Worm (Caenorhabditis elegans) whole organism, midembryonic: ENCODE data around the gene F56H9.9.

ENCODE experiments used
- flt-1 ChIP-seq: fragments of 200-800 bp; sonication (Bioruptor generic); IDR thresholded peaks from 2 replicates; pipeline ENCODE4 v1.3.6; 2022; ENCODE audit warnings: missing genetic modification characterization, missing compliant biosample characterization
- klf-2 ChIP-seq: fragments of 200-800 bp; sonication (Bioruptor generic); conservative IDR thresholded peaks from 2 replicates; pipeline ENCODE4 v1.3.6; 2022; ENCODE audit warnings: missing genetic modification reagents, missing genetic modification characterization, missing compliant biosample characterization

DNA sequence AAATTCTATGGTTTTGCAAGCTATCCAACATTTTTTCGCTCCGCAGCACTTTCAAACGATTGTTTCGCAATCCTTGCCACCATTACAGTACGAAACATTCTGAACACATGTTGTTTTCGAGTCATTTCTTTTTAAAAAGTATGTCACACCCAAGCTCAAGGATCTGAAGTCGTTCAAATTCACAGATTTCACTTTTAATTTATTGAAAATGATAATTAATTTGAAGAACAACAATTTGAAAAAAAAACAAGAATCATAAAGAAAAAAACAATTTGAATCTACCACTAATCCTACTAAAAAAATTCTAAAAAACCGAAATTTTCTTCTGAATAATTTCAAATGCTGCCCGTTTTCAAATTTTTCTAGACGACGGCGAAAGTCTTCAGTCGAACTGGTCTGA lies 31.9 kb downstream of the F56H9.9 start, which contains the start of gene C14C10.2:
- TF ChIP-seq klf-2 (GFP tag; lab: Robert Waterston, UW) (no peak), flt-1 (GFP tag; lab: Robert Waterston, UW) (no peak)
